Worm (Caenorhabditis elegans) whole organism, late embryonic: ENCODE measurements around the gene srw-121.
"Not testable (repeated sequence)": the region's sequence is repeated elsewhere in the genome, so short reads cannot be mapped to it uniquely, and the experiment has no call there.

Source experiments
- C38D4.7 ChIP-seq: fragments of 200-800 bp; sonication (Bioruptor generic); optimal IDR thresholded peaks from 2 replicates; lab custom pipeline; 2018; ENCODE audit warnings: mild to moderate bottlenecking, missing genetic modification characterization, moderate library complexity, missing compliant biosample characterization
- T23F11.4 ChIP-seq: fragments of 200-800 bp; sonication (Bioruptor generic); optimal IDR thresholded peaks from 2 replicates; lab custom pipeline; 2018; ENCODE audit warnings: mild to moderate bottlenecking, missing genetic modification characterization, missing compliant biosample characterization
- ahr-1 ChIP-seq: sonication (generic microtip); optimal IDR thresholded peaks from 2 replicates; lab custom pipeline; 2016; ENCODE audit warnings: missing genetic modification characterization, missing compliant biosample characterization
- ama-1 ChIP-seq: fragments of 150-350 bp; optimal IDR thresholded peaks from 2 replicates; lab custom pipeline; 2014
- ceh-14 ChIP-seq: sonication (generic microtip); optimal IDR thresholded peaks from 2 replicates; lab custom pipeline; 2016; ENCODE audit warnings: missing genotype, missing genetic modification characterization, missing compliant biosample characterization
- ceh-18 ChIP-seq: sonication (generic microtip); optimal IDR thresholded peaks from 2 replicates; lab custom pipeline; 2016; ENCODE audit warnings: missing genetic modification characterization, missing compliant biosample characterization
- ceh-2 ChIP-seq: sonication (generic microtip); optimal IDR thresholded peaks from 2 replicates; lab custom pipeline; 2016; ENCODE audit warnings: missing genotype, missing genetic modification characterization, missing compliant biosample characterization
- ceh-22 ChIP-seq: sonication (generic microtip); optimal IDR thresholded peaks from 2 replicates; lab custom pipeline; 2017; ENCODE audit warnings: missing biosample characterization, missing genetic modification characterization
- ceh-30 ChIP-seq: fragments of 150-350 bp; optimal IDR thresholded peaks from 2 replicates; lab custom pipeline; 2014; ENCODE audit warnings: missing biosample characterization, missing genetic modification characterization
- ceh-34 ChIP-seq: sonication (generic microtip); optimal IDR thresholded peaks from 2 replicates; lab custom pipeline; 2016; ENCODE audit warnings: mild to moderate bottlenecking, missing genetic modification characterization, missing compliant biosample characterization
- ceh-48 ChIP-seq: sonication (generic microtip); optimal IDR thresholded peaks from 2 replicates; lab custom pipeline; 2016; ENCODE audit warnings: missing genetic modification characterization, inconsistent platforms, missing compliant biosample characterization
- ceh-6 ChIP-seq: fragments of 200-800 bp; sonication (Bioruptor generic); optimal IDR thresholded peaks from 2 replicates; lab custom pipeline; 2018; ENCODE audit warnings: mild to moderate bottlenecking, missing genetic modification characterization, missing compliant biosample characterization
- dmd-4 ChIP-seq: sonication (generic microtip); optimal IDR thresholded peaks from 2 replicates; lab custom pipeline; 2016; ENCODE audit warnings: borderline replicate concordance, missing genetic modification characterization, missing compliant biosample characterization
- dve-1 ChIP-seq: sonication (generic microtip); optimal IDR thresholded peaks from 2 replicates; lab custom pipeline; 2017; ENCODE audit warnings: antibody characterized with exemption, mild to moderate bottlenecking, missing genetic modification characterization, missing compliant biosample characterization
- elt-2 ChIP-seq: sonication (generic microtip); optimal IDR thresholded peaks from 2 replicates; lab custom pipeline; 2016; ENCODE audit warnings: missing genetic modification reagents, missing genetic modification characterization, missing compliant biosample characterization
- fkh-6 ChIP-seq: sonication (generic microtip); optimal IDR thresholded peaks from 2 replicates; lab custom pipeline; 2016; ENCODE audit warnings: missing genetic modification characterization, missing compliant biosample characterization
- gmeb-2 ChIP-seq: sonication (generic microtip); optimal IDR thresholded peaks from 2 replicates; lab custom pipeline; 2016; ENCODE audit warnings: missing genetic modification characterization, inconsistent platforms, missing compliant biosample characterization
- hlh-13 ChIP-seq: fragments of 200-800 bp; sonication (Bioruptor generic); optimal IDR thresholded peaks from 2 replicates; lab custom pipeline; 2018; ENCODE audit warnings: mild to moderate bottlenecking, missing genetic modification characterization, missing compliant biosample characterization
- hlh-15 ChIP-seq: sonication (generic microtip); optimal IDR thresholded peaks from 2 replicates; lab custom pipeline; 2016; ENCODE audit warnings: missing genetic modification characterization, missing compliant biosample characterization
- hlh-30 ChIP-seq: sonication (generic microtip); optimal IDR thresholded peaks from 2 replicates; lab custom pipeline; 2017; ENCODE audit warnings: antibody characterized with exemption, missing genetic modification characterization, missing compliant biosample characterization; ENCODE audit not compliant: insufficient read depth
- hlh-6 ChIP-seq: sonication (generic microtip); optimal IDR thresholded peaks from 2 replicates; lab custom pipeline; 2016; ENCODE audit warnings: missing genotype, missing genetic modification characterization, missing compliant biosample characterization
- hlh-8 ChIP-seq: sonication (generic microtip); optimal IDR thresholded peaks from 2 replicates; lab custom pipeline; 2016; ENCODE audit warnings: missing genotype, missing genetic modification characterization, missing compliant biosample characterization
- lim-6 ChIP-seq: sonication (generic microtip); optimal IDR thresholded peaks from 2 replicates; lab custom pipeline; 2016; ENCODE audit warnings: missing genetic modification characterization, missing compliant biosample characterization
- madf-2 ChIP-seq: sonication (generic microtip); optimal IDR thresholded peaks from 2 replicates; lab custom pipeline; 2017; ENCODE audit warnings: missing genetic modification characterization, missing compliant biosample characterization
- mec-3 ChIP-seq: sonication (generic microtip); optimal IDR thresholded peaks from 2 replicates; lab custom pipeline; 2016; ENCODE audit warnings: borderline replicate concordance, missing genetic modification characterization, missing compliant biosample characterization
- npax-4 ChIP-seq: sonication (generic microtip); optimal IDR thresholded peaks from 2 replicates; lab custom pipeline; 2016; ENCODE audit warnings: missing genetic modification characterization, missing compliant biosample characterization
- pat-9 ChIP-seq: fragments of 200-800 bp; sonication (Bioruptor generic); optimal IDR thresholded peaks from 2 replicates; lab custom pipeline; 2018; ENCODE audit warnings: mild to moderate bottlenecking, missing genetic modification characterization, moderate library complexity, missing compliant biosample characterization
- pax-1 ChIP-seq: fragments of 150-350 bp; optimal IDR thresholded peaks from 2 replicates; lab custom pipeline; 2014; ENCODE audit warnings: missing biosample characterization, missing genetic modification characterization
- pha-4 ChIP-seq: fragments of 150-350 bp; optimal IDR thresholded peaks from 2 replicates; lab custom pipeline; 2018; ENCODE audit warnings: missing biosample characterization, missing genetic modification reagents, missing genetic modification characterization
- pqm-1 ChIP-seq: sonication (generic microtip); optimal IDR thresholded peaks from 2 replicates; lab custom pipeline; 2016; ENCODE audit warnings: missing genetic modification characterization, missing compliant biosample characterization
- ref-2 ChIP-seq: sonication (generic microtip); optimal IDR thresholded peaks from 2 replicates; lab custom pipeline; 2016; ENCODE audit warnings: missing genetic modification characterization, missing compliant biosample characterization
- rnt-1 ChIP-seq: sonication (generic microtip); optimal IDR thresholded peaks from 2 replicates; lab custom pipeline; 2016; ENCODE audit warnings: missing genetic modification characterization, missing compliant biosample characterization
- sox-4 ChIP-seq: sonication (generic microtip); optimal IDR thresholded peaks from 2 replicates; lab custom pipeline; 2017; ENCODE audit warnings: mild to moderate bottlenecking, missing genetic modification characterization, inconsistent platforms, missing compliant biosample characterization
- ttx-3 ChIP-seq: sonication (generic microtip); optimal IDR thresholded peaks from 2 replicates; lab custom pipeline; 2016; ENCODE audit warnings: missing genetic modification reagents, missing genetic modification characterization, missing compliant biosample characterization
- unc-55 ChIP-seq: sonication (generic microtip); optimal IDR thresholded peaks from 2 replicates; lab custom pipeline; 2017; ENCODE audit warnings: missing biosample characterization, missing genetic modification reagents, missing genetic modification characterization
- zip-5 ChIP-seq: sonication (generic microtip); optimal IDR thresholded peaks from 2 replicates; lab custom pipeline; 2016; ENCODE audit warnings: missing genetic modification characterization, missing compliant biosample characterization
- ztf-16 ChIP-seq: sonication (generic microtip); optimal IDR thresholded peaks from 2 replicates; lab custom pipeline; 2017; ENCODE audit warnings: missing genetic modification characterization, missing compliant biosample characterization

Gene srw-121

DNA sequence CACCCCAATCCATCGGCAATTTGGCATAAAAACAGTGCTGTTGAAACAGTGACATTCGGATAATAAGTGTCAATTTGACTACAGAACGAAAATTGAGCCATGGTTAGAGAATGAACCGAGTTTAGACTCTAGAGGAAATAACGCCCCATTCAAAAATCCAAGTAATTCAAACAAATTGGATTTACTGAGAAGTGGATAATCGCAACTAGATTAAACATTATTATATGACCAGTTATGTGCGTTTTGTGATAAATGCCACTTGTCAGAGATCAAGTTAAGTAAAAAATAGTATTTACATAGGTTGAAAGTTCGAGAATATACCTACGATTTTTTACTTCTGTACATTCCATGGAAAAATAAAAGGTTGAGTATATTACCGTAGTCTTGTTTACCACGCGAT is 6.1 kb downstream of the srw-121 start, which contains the start of gene srw-139:
Gene srw-139 (minus strand): TSS at position 101 of the 400 bp plus-strand sequence.
- TF ChIP-seq ztf-16 = no peak
- no peak for TF ChIP-seq hlh-6 (tag; lab: Kevin White, UChicago)
- no peak for TF ChIP-seq pqm-1 (tag; lab: Kevin White, UChicago)
- no peak for TF ChIP-seq unc-55
- TF ChIP-seq ceh-48 (tag; lab: Kevin White, UChicago) = no peak
- TF ChIP-seq ahr-1 = no peak
- TF ChIP-seq sox-4 (tag; lab: Kevin White, UChicago) = no peak

DNA sequence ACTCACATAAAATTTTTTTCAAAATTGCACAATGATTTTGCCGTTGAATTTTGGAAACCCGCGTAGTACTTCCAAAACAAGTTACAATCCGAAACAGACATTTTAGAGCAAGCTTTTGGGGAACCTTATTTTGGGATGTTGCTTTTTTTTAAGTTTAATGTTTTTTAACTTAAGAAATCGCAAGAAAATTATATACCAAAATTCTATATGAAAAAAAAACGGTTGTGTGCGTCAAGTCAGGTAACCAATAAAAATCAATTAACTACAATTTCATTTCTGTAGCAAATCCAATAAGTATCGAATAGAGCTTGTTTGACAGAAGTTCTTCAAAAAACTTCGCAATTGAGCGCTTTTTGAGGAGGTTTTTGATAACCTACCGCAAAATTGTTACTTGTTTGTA is 8.0 kb downstream of the srw-121 start, which contains the start of gene srw-117:
Gene srw-117 (minus strand): TSS at position 101 of the 400 bp plus-strand sequence.
- TF ChIP-seq dmd-4 (no peak), elt-2 (tag; lab: Kevin White, UChicago) (no peak), sox-4 (tag; lab: Kevin White, UChicago) (no peak), hlh-30 (no peak), ahr-1 (no peak)

DNA sequence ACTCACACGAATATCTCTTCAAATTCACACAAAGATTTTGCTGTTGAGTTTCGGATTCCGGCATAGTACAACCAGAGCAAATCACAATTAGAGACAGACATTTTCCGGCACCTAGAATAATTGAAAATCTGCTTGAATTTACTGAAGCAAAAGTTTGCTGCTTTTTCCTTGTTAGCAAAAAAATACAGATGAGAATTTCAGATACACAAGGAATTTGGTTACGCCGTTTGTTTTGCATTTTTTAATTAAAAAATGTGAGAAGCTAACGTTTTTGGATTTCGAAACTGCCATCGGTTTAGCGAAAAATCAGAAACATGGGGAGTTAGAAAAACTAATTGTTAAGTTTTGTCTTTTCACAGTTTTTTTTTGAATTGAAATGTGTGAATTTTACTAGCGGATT is 11.4 kb downstream of the srw-121 start, which contains the start of gene srw-118:
Gene srw-118 (minus strand): TSS at position 101 of the 400 bp plus-strand sequence.
- TF ChIP-seq ref-2 (tag; lab: Kevin White, UChicago) (no peak), ceh-2 (tag; lab: Kevin White, UChicago) (no peak), mec-3 (tag; lab: Kevin White, UChicago) (no peak), ttx-3 (tag; lab: Kevin White, UChicago) (no peak), ceh-18 (tag; lab: Kevin White, UChicago) (no peak), ceh-14 (tag; lab: Kevin White, UChicago) (no peak), gmeb-2 (no peak), npax-4 (no peak), madf-2 (tag; lab: Kevin White, UChicago) (no peak), pax-1 (tag; lab: Kevin White, UChicago) (no peak), T23F11.4 (no peak), hlh-15 (no peak)

DNA sequence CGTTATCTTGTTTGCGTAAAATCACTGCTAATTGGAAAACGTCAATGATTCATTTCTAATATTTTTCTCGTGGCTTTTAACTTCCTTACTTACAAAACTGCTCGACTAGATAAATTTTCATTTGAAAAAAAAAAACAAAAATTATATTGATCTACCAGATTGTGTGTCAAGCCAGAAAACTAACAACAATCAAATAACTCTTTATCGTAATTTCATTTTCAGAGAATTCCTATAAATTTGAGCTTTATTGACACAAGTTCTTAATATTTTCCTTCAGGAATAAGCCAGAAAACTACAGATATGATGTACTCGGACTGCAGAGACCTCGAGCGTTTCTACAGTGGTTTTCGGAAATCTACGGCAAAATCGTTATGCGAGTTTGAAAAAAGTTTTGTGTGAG is 15.1 kb downstream of the srw-121 start, which contains the start of gene srw-124:
Gene srw-124 (plus strand): TSS at position 301 of the 400 bp plus-strand sequence.
- TF ChIP-seq zip-5 (tag; lab: Kevin White, UChicago) = no peak
- TF ChIP-seq C38D4.7 (GFP tag; lab: Kevin White, UChicago) = no peak
- TF ChIP-seq ceh-48 (tag; lab: Kevin White, UChicago) = no peak
- no peak for TF ChIP-seq sox-4 (tag; lab: Kevin White, UChicago)
- TF ChIP-seq ceh-6 = no peak
- no peak for TF ChIP-seq ama-1 (lab: Kevin White, UChicago)
- TF ChIP-seq lim-6 (tag; lab: Kevin White, UChicago) = no peak
- no peak for TF ChIP-seq ceh-34 (tag; lab: Kevin White, UChicago)
- no peak for TF ChIP-seq elt-2 (tag; lab: Kevin White, UChicago)
- no peak for TF ChIP-seq mec-3 (tag; lab: Kevin White, UChicago)
- no peak for TF ChIP-seq hlh-8 (tag; lab: Kevin White, UChicago)
- TF ChIP-seq madf-2 (tag; lab: Kevin White, UChicago) = no peak
- no peak for TF ChIP-seq hlh-13 (GFP tag; lab: Kevin White, UChicago)
- TF ChIP-seq ceh-22 (tag; lab: Kevin White, UChicago) = no peak
- TF ChIP-seq rnt-1 (tag; lab: Kevin White, UChicago) = no peak
- TF ChIP-seq pqm-1 (tag; lab: Kevin White, UChicago) = no peak
- TF ChIP-seq pha-4 (tag; lab: Kevin White, UChicago) = no peak
- no peak for TF ChIP-seq fkh-6 (tag; lab: Kevin White, UChicago)
- no peak for TF ChIP-seq dve-1 (tag; lab: Kevin White, UChicago)

DNA sequence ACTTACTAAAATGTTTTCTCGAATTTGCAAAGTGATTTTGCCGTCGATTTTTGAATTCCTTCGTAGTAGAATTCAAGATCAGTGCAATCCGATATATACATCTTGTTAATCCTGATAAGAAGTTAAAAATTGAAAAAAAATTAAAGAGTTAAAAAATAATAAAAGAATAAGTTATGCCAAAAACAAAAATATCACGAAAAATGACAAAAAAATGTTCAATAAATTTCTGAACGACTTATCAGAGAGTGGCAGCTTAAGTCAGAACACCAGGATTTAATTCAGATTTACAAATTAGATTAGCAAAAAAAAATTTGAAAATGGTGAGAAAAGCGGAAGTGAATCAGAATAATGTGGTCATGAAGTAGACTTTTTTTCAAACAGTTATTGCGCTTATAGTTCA is 16.1 kb downstream of the srw-121 start, which contains the start of gene srw-123:
Gene srw-123 (minus strand): TSS at position 101 of the 400 bp plus-strand sequence.
- not testable (repeated sequence) for TF ChIP-seq ceh-30 (tag; lab: Kevin White, UChicago); pat-9; ceh-14 (tag; lab: Kevin White, UChicago)
